Worm (Caenorhabditis elegans): ENCODE data around the gene cdh-4.

Gene cdh-4

ce11 chrIII:4523411-4523810 is 3.3 kb downstream of the cdh-4 start:
- TF ChIP-seq flt-1 (GFP tag; IDR thresholded peaks at IDR 0.05) (no peak), tbx-11 (GFP tag; IDR thresholded peaks at IDR 0.05) (no peak), tbx-37 (GFP tag; conservative IDR thresholded peaks at IDR 0.05) (no peak), hmbx-1 (tag; optimal IDR thresholded peaks at IDR 0.05) (no peak), ama-1 (optimal IDR thresholded peaks at IDR 0.05) (no peak), hnd-1 (tag; optimal IDR thresholded peaks at IDR 0.05) (no peak), F13C5.2 (tag; optimal IDR thresholded peaks at IDR 0.05) (no peak), ets-7 (tag; optimal IDR thresholded peaks at IDR 0.05) (no peak), aly-1 (tag; optimal IDR thresholded peaks at IDR 0.05) (no peak), B0310.2 (tag; optimal IDR thresholded peaks at IDR 0.05) (no peak), ceh-36 (tag; optimal IDR thresholded peaks at IDR 0.05) (no peak), sea-1 (GFP tag; conservative IDR thresholded peaks at IDR 0.05) (no peak), hmg-4 (GFP tag; optimal IDR thresholded peaks at IDR 0.05) (no peak)

ce11 chrIII:4524071-4524470 is 3.9 kb downstream of the cdh-4 start:
- TF ChIP-seq F13C5.2 (tag; optimal IDR thresholded peaks at IDR 0.05) = no peak
- peak; percentile 59 for TF ChIP-seq ceh-36 (tag; optimal IDR thresholded peaks at IDR 0.05)

- no peak for TF ChIP-seq B0310.2 (tag; optimal IDR thresholded peaks at IDR 0.05)
- no peak for TF ChIP-seq scrt-1 (GFP tag; IDR thresholded peaks at IDR 0.05)
Observed at ce11 chrIII:4525998-4526397, 5.8 kb downstream of the cdh-4 start.

- TF ChIP-seq ets-7 (tag; optimal IDR thresholded peaks at IDR 0.05) (no peak), tbx-37 (GFP tag; conservative IDR thresholded peaks at IDR 0.05) (no peak), sea-1 (GFP tag; conservative IDR thresholded peaks at IDR 0.05) (no peak), aly-1 (tag; optimal IDR thresholded peaks at IDR 0.05) (no peak), ama-1 (optimal IDR thresholded peaks at IDR 0.05) (no peak), tbx-11 (GFP tag; IDR thresholded peaks at IDR 0.05) (no peak), F13C5.2 (tag; optimal IDR thresholded peaks at IDR 0.05) (no peak), hmbx-1 (tag; optimal IDR thresholded peaks at IDR 0.05) (no peak), hmg-4 (GFP tag; optimal IDR thresholded peaks at IDR 0.05) (no peak), flt-1 (GFP tag; IDR thresholded peaks at IDR 0.05) (no peak)
Observed at ce11 chrIII:4530968-4531367, 10.8 kb downstream of the cdh-4 start.

ce11 chrIII:4540604-4541003 is 20.4 kb downstream of the cdh-4 start, which contains the start of gene ugt-62:
Gene ugt-62, minus strand, starts transcription at chrIII:4540623.
- no peak for TF ChIP-seq scrt-1 (GFP tag; IDR thresholded peaks at IDR 0.05)

ce11 chrIII:4542362-4542931 is 22.3 kb downstream of the cdh-4 start, which contains the start of the genes mrps-34 and cisd-3.1:
Gene mrps-34, minus strand, starts transcription at chrIII:4542452.
Gene cisd-3.1, plus strand, starts transcription at chrIII:4542881.
- TF ChIP-seq flt-1 (GFP tag; IDR thresholded peaks at IDR 0.05) (peak; percentile 30; the same call in 1 of the 2 replicates), tbx-37 (GFP tag; conservative IDR thresholded peaks at IDR 0.05) (no peak), tra-4 (tag; optimal IDR thresholded peaks at IDR 0.05) (no peak), ama-1 (optimal IDR thresholded peaks at IDR 0.05) (no peak), F13C5.2 (tag; optimal IDR thresholded peaks at IDR 0.05) (peak; percentile 38), ceh-36 (tag; optimal IDR thresholded peaks at IDR 0.05) (no peak), hnd-1 (tag; optimal IDR thresholded peaks at IDR 0.05) (peak; percentile 18), tbx-11 (GFP tag; IDR thresholded peaks at IDR 0.05) (no peak), scrt-1 (GFP tag; IDR thresholded peaks at IDR 0.05) (no peak), hmbx-1 (tag; optimal IDR thresholded peaks at IDR 0.05) (no peak), hmg-4 (GFP tag; optimal IDR thresholded peaks at IDR 0.05) (no peak), pes-1 (GFP tag; IDR thresholded peaks at IDR 0.05) (no peak), ceh-13 (GFP tag; optimal IDR thresholded peaks at IDR 0.05) (no peak), aly-1 (tag; optimal IDR thresholded peaks at IDR 0.05) (no peak)

ce11 chrIII:4544959-4545358 is 24.8 kb downstream of the cdh-4 start, which contains the start of gene M88.3:
Gene M88.3, minus strand, starts transcription at chrIII:4545059.
- TF ChIP-seq sea-1 (GFP tag; conservative IDR thresholded peaks at IDR 0.05) = no peak
- TF ChIP-seq flt-1 (GFP tag; IDR thresholded peaks at IDR 0.05) = no peak
- TF ChIP-seq F13C5.2 (tag; optimal IDR thresholded peaks at IDR 0.05) = no peak
- no peak for TF ChIP-seq pes-1 (GFP tag; IDR thresholded peaks at IDR 0.05)
- no peak for TF ChIP-seq ceh-36 (tag; optimal IDR thresholded peaks at IDR 0.05)
- TF ChIP-seq hnd-1 (tag; optimal IDR thresholded peaks at IDR 0.05) = no peak
- TF ChIP-seq B0310.2 (tag; optimal IDR thresholded peaks at IDR 0.05) = no peak
- TF ChIP-seq scrt-1 (GFP tag; IDR thresholded peaks at IDR 0.05) = no peak
- TF ChIP-seq hmg-4 (GFP tag; optimal IDR thresholded peaks at IDR 0.05) = no peak
- TF ChIP-seq tbx-11 (GFP tag; IDR thresholded peaks at IDR 0.05) = no peak
- no peak for TF ChIP-seq tbx-37 (GFP tag; conservative IDR thresholded peaks at IDR 0.05)
- TF ChIP-seq tra-4 (tag; optimal IDR thresholded peaks at IDR 0.05) = no peak
- TF ChIP-seq ceh-13 (GFP tag; optimal IDR thresholded peaks at IDR 0.05) = no peak
- TF ChIP-seq aly-1 (tag; optimal IDR thresholded peaks at IDR 0.05) = no peak
- no peak for TF ChIP-seq ets-7 (tag; optimal IDR thresholded peaks at IDR 0.05)
- TF ChIP-seq hmbx-1 (tag; optimal IDR thresholded peaks at IDR 0.05) = no peak
- no peak for TF ChIP-seq ama-1 (optimal IDR thresholded peaks at IDR 0.05)

- TF ChIP-seq ets-7 (tag; optimal IDR thresholded peaks at IDR 0.05) = no peak
- TF ChIP-seq flt-1 (GFP tag; IDR thresholded peaks at IDR 0.05) = no peak
- TF ChIP-seq hnd-1 (tag; optimal IDR thresholded peaks at IDR 0.05) = no peak
- TF ChIP-seq ceh-36 (tag; optimal IDR thresholded peaks at IDR 0.05) = no peak
- TF ChIP-seq hmg-4 (GFP tag; optimal IDR thresholded peaks at IDR 0.05) = no peak
- TF ChIP-seq tbx-37 (GFP tag; conservative IDR thresholded peaks at IDR 0.05) = no peak
- no peak for TF ChIP-seq ceh-13 (GFP tag; optimal IDR thresholded peaks at IDR 0.05)
- no peak for TF ChIP-seq sea-1 (GFP tag; conservative IDR thresholded peaks at IDR 0.05)
- TF ChIP-seq tra-4 (tag; optimal IDR thresholded peaks at IDR 0.05) = no peak
- no peak for TF ChIP-seq hmbx-1 (tag; optimal IDR thresholded peaks at IDR 0.05)
- no peak for TF ChIP-seq aly-1 (tag; optimal IDR thresholded peaks at IDR 0.05)
- TF ChIP-seq tbx-11 (GFP tag; IDR thresholded peaks at IDR 0.05) = no peak
- no peak for TF ChIP-seq B0310.2 (tag; optimal IDR thresholded peaks at IDR 0.05)
- TF ChIP-seq scrt-1 (GFP tag; IDR thresholded peaks at IDR 0.05) = no peak
- TF ChIP-seq F13C5.2 (tag; optimal IDR thresholded peaks at IDR 0.05) = no peak
- TF ChIP-seq ama-1 (optimal IDR thresholded peaks at IDR 0.05) = no peak
- TF ChIP-seq pes-1 (GFP tag; IDR thresholded peaks at IDR 0.05) = no peak
Observed at ce11 chrIII:4548739-4549138, 28.6 kb downstream of the cdh-4 start, which contains the start of gene M88.4. Gene M88.4, plus strand, starts transcription at chrIII:4549039.
